Fruit fly (Drosophila melanogaster) whole organism, wandering third instar larva: Measurements from ENCODE around the gene CG1640.

Experiments
- Abd-B ChIP-seq: fragments of >200 bp; optimal IDR thresholded peaks from 2 replicates; lab custom pipeline; 2017; ENCODE audit warnings: missing biosample characterization, missing genetic modification characterization
- CG32264 ChIP-seq: fragments of 200-800 bp; sonication (Bioruptor generic); optimal IDR thresholded peaks from 2 replicates; lab custom pipeline; 2016; ENCODE audit warnings: missing biosample characterization, missing genetic modification characterization
- CG9705 ChIP-seq: fragments of 200-800 bp; sonication (Bioruptor generic); optimal IDR thresholded peaks from 2 replicates; lab custom pipeline; 2018; ENCODE audit warnings: missing biosample characterization, mild to moderate bottlenecking, missing genetic modification characterization
- CrebA ChIP-seq: fragments of 200-800 bp; sonication (Bioruptor generic); optimal IDR thresholded peaks from 2 replicates; lab custom pipeline; 2016; ENCODE audit warnings: missing biosample characterization, mild to moderate bottlenecking, missing genetic modification characterization, borderline replicate concordance
- Dfd ChIP-seq: fragments of >200 bp; optimal IDR thresholded peaks from 2 replicates; lab custom pipeline; 2017; ENCODE audit warnings: missing biosample characterization, missing genetic modification characterization
- Dif ChIP-seq: fragments of 200-275, 200-300 bp; sonication (Bioruptor generic); optimal IDR thresholded peaks from 2 replicates; lab custom pipeline; 2018; ENCODE audit warnings: missing biosample characterization, missing genetic modification characterization; ENCODE audit not compliant: partially characterized antibody
- GATAd ChIP-seq: sonication (Bioruptor generic); optimal IDR thresholded peaks from 2 replicates; lab custom pipeline; 2016; ENCODE audit warnings: missing biosample characterization, missing genetic modification characterization
- HLH106 ChIP-seq: fragments of 200-800 bp; optimal IDR thresholded peaks from 3 replicates; lab custom pipeline; 2019; ENCODE audit warnings: missing biosample characterization, mild to moderate bottlenecking, missing genetic modification characterization, moderate library complexity
- Hnf4 ChIP-seq: fragments of 200-800 bp; sonication (Bioruptor generic); optimal IDR thresholded peaks from 2 replicates; lab custom pipeline; 2016; ENCODE audit warnings: missing biosample characterization, mild to moderate bottlenecking, missing genetic modification characterization
- Hr78 ChIP-seq: fragments of >200 bp; optimal IDR thresholded peaks from 2 replicates; lab custom pipeline; 2017; ENCODE audit warnings: missing biosample characterization, missing genetic modification characterization
- Hr83 ChIP-seq: fragments of 200-300 bp; sonication (Bioruptor generic); optimal IDR thresholded peaks from 2 replicates; lab custom pipeline; 2016; ENCODE audit warnings: missing biosample characterization, mild to moderate bottlenecking, missing genetic modification characterization, moderate library complexity; ENCODE audit not compliant: poor library complexity, severe bottlenecking
- Jra ChIP-seq: sonication (Bioruptor generic); optimal IDR thresholded peaks from 2 replicates; lab custom pipeline; 2016; ENCODE audit warnings: missing biosample characterization, missing genetic modification characterization
- Mio ChIP-seq: sonication (Bioruptor generic); optimal IDR thresholded peaks from 2 replicates; lab custom pipeline; 2016; ENCODE audit warnings: missing biosample characterization, missing genetic modification characterization
- Myc ChIP-seq: fragments of >200 bp; optimal IDR thresholded peaks from 2 replicates; lab custom pipeline; 2017
- N ChIP-seq: fragments of >200 bp; optimal IDR thresholded peaks from 2 replicates; lab custom pipeline; 2018; ENCODE audit warnings: missing biosample characterization, missing external identifiers, missing genetic modification characterization
- OdsH ChIP-seq: fragments of 200-800 bp; sonication (Bioruptor generic); optimal IDR thresholded peaks from 2 replicates; lab custom pipeline; 2016; ENCODE audit warnings: missing biosample characterization, mild to moderate bottlenecking, missing genetic modification characterization
- Rel ChIP-seq, 2 experiments: fragments of 200-800 bp; sonication (Bioruptor generic) in 1 of 2; optimal IDR thresholded peaks; 2 replicates in 1 of 2; 3 replicates in 1 of 2; lab custom pipeline; 2016 to 2019; ENCODE audit warnings: mild to moderate bottlenecking in 2 of 2, missing biosample characterization in 2 of 2, missing genetic modification characterization in 2 of 2, moderate library complexity in 1 of 2
- Sp1 ChIP-seq: fragments of 200-800 bp; sonication (Bioruptor generic); optimal IDR thresholded peaks from 3 replicates; lab custom pipeline; 2019; ENCODE audit warnings: missing biosample characterization, mild to moderate bottlenecking, missing genetic modification characterization, moderate library complexity
- Vsx2 ChIP-seq: fragments of 200-300, 225-300 bp; sonication (Bioruptor generic); optimal IDR thresholded peaks from 2 replicates; lab custom pipeline; 2018; ENCODE audit warnings: missing biosample characterization, missing genetic modification characterization; ENCODE audit not compliant: partially characterized antibody
- br ChIP-seq: fragments of 200-800 bp; sonication (Bioruptor generic); optimal IDR thresholded peaks from 2 replicates; lab custom pipeline; 2016; ENCODE audit warnings: missing biosample characterization, missing genetic modification characterization
- brk ChIP-seq: fragments of 200-800 bp; sonication (Bioruptor generic); optimal IDR thresholded peaks from 2 replicates; lab custom pipeline; 2016; ENCODE audit warnings: missing biosample characterization, mild to moderate bottlenecking, missing genetic modification characterization
- dl ChIP-seq, 2 experiments: fragments of 175-275, 200-275 bp in 1 of 2; fragments of 200-275 bp in 1 of 2; sonication (Bioruptor generic); optimal IDR thresholded peaks; lab custom pipeline; 2018; ENCODE audit warnings: mild to moderate bottlenecking in 2 of 2, missing biosample characterization in 2 of 2, missing genetic modification characterization in 2 of 2, moderate library complexity in 2 of 2; ENCODE audit not compliant: partially characterized antibody in 2 of 2, insufficient read depth in 1 of 2
- dmrt93B ChIP-seq: fragments of 200-800 bp; sonication (Bioruptor generic); optimal IDR thresholded peaks from 2 replicates; lab custom pipeline; 2018; ENCODE audit warnings: missing biosample characterization, mild to moderate bottlenecking, missing genetic modification characterization
- dsf ChIP-seq: sonication (Bioruptor generic); optimal IDR thresholded peaks from 2 replicates; lab custom pipeline; 2016; ENCODE audit warnings: missing biosample characterization, missing genetic modification characterization, borderline replicate concordance
- ey ChIP-seq: fragments of 200-800 bp; sonication (Bioruptor generic); optimal IDR thresholded peaks from 2 replicates; lab custom pipeline; 2016; ENCODE audit warnings: missing biosample characterization, missing genetic modification characterization
- foxo ChIP-seq, 2 experiments: fragments of 200-800 bp; sonication (Bioruptor generic); optimal IDR thresholded peaks; 2 replicates in 1 of 2; 3 replicates in 1 of 2; lab custom pipeline; 2016 to 2017; ENCODE audit warnings: missing biosample characterization in 2 of 2, missing genetic modification characterization in 2 of 2
- fru ChIP-seq: fragments of 200-800 bp; sonication (Bioruptor generic); optimal IDR thresholded peaks from 3 replicates; lab custom pipeline; 2016; ENCODE audit warnings: missing biosample characterization, mild to moderate bottlenecking, missing genetic modification characterization
- h ChIP-seq: fragments of 200-800 bp; sonication (Bioruptor generic); optimal IDR thresholded peaks from 3 replicates; lab custom pipeline; 2016; ENCODE audit warnings: missing biosample characterization, mild to moderate bottlenecking, missing genetic modification characterization
- jim ChIP-seq: fragments of 175-275, 200-325 bp; sonication (Bioruptor generic); optimal IDR thresholded peaks from 2 replicates; lab custom pipeline; 2016; ENCODE audit warnings: missing biosample characterization, mild to moderate bottlenecking, missing genetic modification characterization
- lola ChIP-seq: fragments of >200 bp; optimal IDR thresholded peaks from 2 replicates; lab custom pipeline; 2017; ENCODE audit warnings: missing biosample characterization, missing genetic modification characterization
- pan ChIP-seq: fragments of >200 bp; optimal IDR thresholded peaks from 2 replicates; lab custom pipeline; 2017
- psq ChIP-seq: fragments of 200-800 bp; sonication (Bioruptor generic); optimal IDR thresholded peaks from 3 replicates; lab custom pipeline; 2017; ENCODE audit warnings: missing biosample characterization, mild to moderate bottlenecking, missing genetic modification characterization, moderate library complexity
- rgr ChIP-seq: fragments of 200-800 bp; sonication (Bioruptor generic); optimal IDR thresholded peaks from 3 replicates; lab custom pipeline; 2016; ENCODE audit warnings: missing biosample characterization, mild to moderate bottlenecking, missing genetic modification characterization
- sage ChIP-seq: fragments of 200-800 bp; sonication (Bioruptor generic); optimal IDR thresholded peaks from 2 replicates; lab custom pipeline; 2016; ENCODE audit warnings: missing biosample characterization, mild to moderate bottlenecking, missing genetic modification characterization
- sv ChIP-seq: fragments of 200-800 bp; sonication (Bioruptor generic); optimal IDR thresholded peaks from 3 replicates; lab custom pipeline; 2016; ENCODE audit warnings: missing biosample characterization, missing genetic modification characterization
- tai ChIP-seq: sonication (Bioruptor generic); optimal IDR thresholded peaks from 2 replicates; lab custom pipeline; 2016; ENCODE audit warnings: missing biosample characterization, missing genetic modification characterization
- usp ChIP-seq: fragments of >200 bp; optimal IDR thresholded peaks from 2 replicates; lab custom pipeline; 2017; ENCODE audit warnings: missing biosample characterization, missing genetic modification characterization
- woc ChIP-seq: sonication (Bioruptor generic); optimal IDR thresholded peaks from 2 replicates; lab custom pipeline; 2016; ENCODE audit warnings: missing biosample characterization, mild to moderate bottlenecking, missing genetic modification characterization

CG1640 gene

DNA sequence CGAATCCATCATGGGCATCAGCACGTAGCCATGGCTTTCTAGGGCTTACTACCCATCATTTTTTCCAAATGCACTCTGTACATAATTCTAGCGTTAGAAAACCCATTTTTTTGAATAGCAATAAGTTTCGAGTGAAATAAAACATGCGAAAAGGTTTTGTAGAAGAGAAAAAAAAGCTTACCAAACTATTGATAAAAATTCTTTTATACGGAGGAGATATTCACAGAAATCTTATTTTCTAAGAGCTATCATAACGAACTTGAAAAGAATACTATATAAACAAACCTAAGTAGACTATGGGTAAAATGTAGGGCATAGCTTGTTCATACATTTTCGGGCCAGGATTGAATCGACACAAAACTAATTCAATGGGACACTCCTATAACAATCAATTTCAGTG is at the start of gene CG1640:
Gene CG1640 (plus strand): TSS at position 301 of the 400 bp plus-strand sequence.
- TF ChIP-seq N (GFP tag; lab: Kevin White, UChicago), result no peak
- TF ChIP-seq OdsH (GFP tag; lab: Kevin White, UChicago), result no peak
- no peak for TF ChIP-seq Dfd (GFP tag; lab: Kevin White, UChicago)
- no peak for TF ChIP-seq Jra
- no peak for TF ChIP-seq fru
- no peak for TF ChIP-seq dmrt93B
- no peak for TF ChIP-seq br (GFP tag; lab: Kevin White, UChicago)
- no peak for TF ChIP-seq Mio (GFP tag; lab: Kevin White, UChicago)
- TF ChIP-seq Hr83 (GFP tag; lab: Kevin White, UChicago), result no peak
- TF ChIP-seq dl (GFP tag; optimal IDR thresholded peaks at IDR 0.05; lab: Kevin White, UChicago; ENCODE audit: insufficient read depth in 1 of 2, partially characterized antibody in 2 of 2), result no peak
- TF ChIP-seq Dif (GFP tag; lab: Kevin White, UChicago), result no peak
- no peak for TF ChIP-seq h (GFP tag; lab: Kevin White, UChicago)
- no peak for TF ChIP-seq Hr78 (GFP tag; lab: Kevin White, UChicago)
- TF ChIP-seq dsf, result no peak
- no peak for TF ChIP-seq foxo (GFP tag; optimal IDR thresholded peaks at IDR 0.05; lab: Kevin White, UChicago)
- TF ChIP-seq psq, result no peak
- no peak for TF ChIP-seq sage (GFP tag; lab: Kevin White, UChicago)
- no peak for TF ChIP-seq CrebA (GFP tag; lab: Kevin White, UChicago)

DNA sequence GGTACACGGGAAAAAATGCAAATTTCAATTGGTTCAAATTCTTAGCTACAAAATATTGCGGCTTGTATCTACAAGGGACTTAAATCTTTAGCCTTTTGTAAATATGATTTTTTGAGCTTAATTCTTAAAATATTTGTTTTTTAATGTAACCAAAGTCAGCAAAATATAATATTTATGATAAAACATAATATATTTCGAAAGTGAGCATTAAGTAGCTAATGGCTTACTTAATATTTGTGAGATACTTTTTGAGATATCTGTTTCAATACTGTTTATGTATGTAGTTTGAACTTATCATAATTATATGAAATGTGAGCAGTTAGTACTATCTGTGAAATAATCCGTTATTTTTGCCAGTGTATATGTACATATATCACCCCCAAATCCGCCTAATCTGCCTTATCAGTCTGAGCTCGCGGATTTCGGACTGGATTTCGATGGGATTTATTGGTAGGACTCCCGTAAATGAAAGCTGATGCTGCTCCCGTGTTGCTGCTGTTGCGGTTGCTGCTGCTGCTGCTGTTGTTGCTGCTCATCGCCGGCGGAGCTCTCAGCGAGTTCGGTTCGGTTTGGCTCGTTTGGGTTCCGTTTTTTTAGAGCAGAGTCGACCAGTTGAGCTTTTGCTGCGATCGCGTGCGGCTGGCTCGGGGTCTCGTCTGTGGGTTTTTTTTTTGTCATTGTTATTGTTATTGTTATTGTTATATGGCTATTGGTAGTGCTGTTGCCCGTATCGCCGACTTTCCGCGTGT is 49.5 kb upstream of the CG1640 start:
- TF ChIP-seq h (GFP tag; lab: Kevin White, UChicago), result peak; percentile 30
- peak; percentile 24 for TF ChIP-seq HLH106 (tag; lab: Kevin White, UChicago)
- TF ChIP-seq Rel (GFP tag; optimal IDR thresholded peaks at IDR 0.05; lab: Kevin White, UChicago), result no peak
- peak; percentile 37 for TF ChIP-seq Rel (tag; optimal IDR thresholded peaks at IDR 0.05; lab: Kevin White, UChicago)
- TF ChIP-seq foxo (GFP tag; optimal IDR thresholded peaks at IDR 0.05; lab: Kevin White, UChicago), result peak in 1 of 2 experiments; percentile 34
- peak; percentile 20 for TF ChIP-seq dmrt93B
- no peak for TF ChIP-seq Abd-B
- no peak for TF ChIP-seq N (GFP tag; lab: Kevin White, UChicago)

DNA sequence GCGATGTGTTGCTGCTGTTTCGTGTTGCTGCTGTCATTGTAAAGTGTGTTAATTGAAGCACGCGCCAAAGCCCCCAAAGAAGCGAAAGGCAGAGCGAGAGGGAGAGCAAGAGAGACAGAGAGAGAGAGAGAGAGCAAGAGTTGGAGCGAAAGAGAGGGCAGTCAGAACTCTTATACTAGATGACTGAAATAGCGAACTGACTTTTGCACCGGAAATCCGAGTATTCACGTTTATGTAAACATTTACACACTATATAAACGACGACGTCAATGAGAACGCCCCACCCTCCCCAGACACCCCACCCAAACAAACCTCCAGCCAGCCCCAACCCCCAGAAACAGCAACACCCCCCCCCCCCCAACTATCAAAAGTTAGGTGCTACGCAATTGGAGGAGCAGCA is 48.0 kb upstream of the CG1640 start:
- TF ChIP-seq tai (GFP tag; lab: Kevin White, UChicago), result no peak
- no peak for TF ChIP-seq psq
- TF ChIP-seq lola, result no peak
- TF ChIP-seq fru, result no peak

DNA sequence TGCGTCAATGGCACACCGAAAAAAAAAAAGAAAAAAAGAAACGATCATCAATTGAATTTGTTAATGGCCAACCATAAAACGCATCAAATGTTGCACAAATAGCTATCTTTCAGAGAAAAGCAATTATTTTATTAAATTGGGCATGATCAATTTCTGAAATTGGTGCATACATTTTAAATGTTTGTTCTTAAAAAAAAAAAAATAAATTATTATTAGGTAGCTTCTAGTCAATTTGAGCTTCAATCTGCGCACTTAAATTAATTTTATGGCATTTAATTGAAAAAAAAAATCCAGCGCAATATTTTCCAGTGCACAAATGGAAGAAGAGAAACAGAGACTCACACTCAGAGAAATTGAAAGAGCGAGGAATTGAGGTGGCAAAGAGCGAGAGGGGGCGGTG is 47.3 kb upstream of the CG1640 start:
- TF ChIP-seq jim (GFP tag; lab: Kevin White, UChicago) (no peak), Vsx2 (GFP tag; lab: Kevin White, UChicago) (no peak), usp (GFP tag; lab: Kevin White, UChicago) (no peak), Dfd (GFP tag; lab: Kevin White, UChicago) (no peak), Hr78 (GFP tag; lab: Kevin White, UChicago) (no peak), dmrt93B (peak; percentile 49), OdsH (GFP tag; lab: Kevin White, UChicago) (peak; percentile 67), dsf (peak; percentile 24), lola (no peak), N (GFP tag; lab: Kevin White, UChicago) (no peak), sage (GFP tag; lab: Kevin White, UChicago) (no peak), Hnf4 (GFP tag; lab: Kevin White, UChicago) (peak; percentile 61), woc (GFP tag; lab: Kevin White, UChicago) (peak; percentile 32), CG9705 (GFP tag; lab: Kevin White, UChicago) (no peak), Rel (GFP tag; optimal IDR thresholded peaks at IDR 0.05; lab: Kevin White, UChicago) (no peak), Rel (tag; optimal IDR thresholded peaks at IDR 0.05; lab: Kevin White, UChicago) (no peak), sv (GFP tag; lab: Kevin White, UChicago) (peak; percentile 13), ey (GFP tag; lab: Kevin White, UChicago) (peak; percentile 79), Dif (GFP tag; lab: Kevin White, UChicago) (no peak), CG32264 (GFP tag; lab: Kevin White, UChicago) (peak; percentile 2), tai (GFP tag; lab: Kevin White, UChicago) (no peak), br (GFP tag; lab: Kevin White, UChicago) (peak; percentile 79), brk (GFP tag; lab: Kevin White, UChicago) (peak; percentile 15), CrebA (GFP tag; lab: Kevin White, UChicago) (no peak), Abd-B (no peak), pan (lab: Kevin White, UChicago) (no peak), fru (peak; percentile 66), Sp1 (GFP tag; lab: Kevin White, UChicago) (peak; percentile 46), HLH106 (tag; lab: Kevin White, UChicago) (peak; percentile 65), rgr (GFP tag; lab: Kevin White, UChicago) (peak; percentile 72), foxo (GFP tag; optimal IDR thresholded peaks at IDR 0.05; lab: Kevin White, UChicago) (peak in 1 of 2 experiments; percentile 37), Jra (peak; percentile 22), h (GFP tag; lab: Kevin White, UChicago) (peak; percentile 75), Mio (GFP tag; lab: Kevin White, UChicago) (no peak), GATAd (GFP tag; lab: Kevin White, UChicago) (no peak), psq (peak; percentile 59), Myc (lab: Kevin White, UChicago) (no peak), Hr83 (GFP tag; lab: Kevin White, UChicago) (no peak), dl (GFP tag; optimal IDR thresholded peaks at IDR 0.05; lab: Kevin White, UChicago; ENCODE audit: insufficient read depth in 1 of 2, partially characterized antibody in 2 of 2) (no peak)
- TF ChIP-seq, all 38 proteins: peak for 18
